Worm (Caenorhabditis elegans) whole organism, L3 larva: ENCODE measurements around the gene C01G5.9.
A peak's percentile ranks its signal among the peaks of the same experiment; 100 is the strongest.

Experiments used
- ZK546.5 ChIP-seq: sonication (generic microtip); optimal IDR thresholded peaks from 2 replicates; lab custom pipeline; 2017; ENCODE audit warnings: missing biosample characterization, missing genetic modification characterization
- aly-2 ChIP-seq: fragments of 150-350 bp; optimal IDR thresholded peaks from 2 replicates; lab custom pipeline; 2014; ENCODE audit warnings: missing biosample characterization, missing genetic modification characterization
- ama-1 ChIP-seq: fragments of 150-350 bp; optimal IDR thresholded peaks from 2 replicates; lab custom pipeline; 2018
- ceh-16 ChIP-seq: sonication (generic microtip); optimal IDR thresholded peaks from 2 replicates; lab custom pipeline; 2017; ENCODE audit warnings: missing biosample characterization, missing genetic modification characterization
- ceh-9 ChIP-seq: sonication (generic microtip); optimal IDR thresholded peaks from 2 replicates; lab custom pipeline; 2018; ENCODE audit warnings: missing biosample characterization, missing genetic modification characterization
- egl-5 ChIP-seq: fragments of 150-350 bp; optimal IDR thresholded peaks from 2 replicates; lab custom pipeline; 2017; ENCODE audit warnings: missing biosample characterization, missing genetic modification reagents, missing genetic modification characterization, inconsistent platforms
- elt-2 ChIP-seq: sonication (generic microtip); optimal IDR thresholded peaks from 2 replicates; lab custom pipeline; 2016; ENCODE audit warnings: missing genetic modification reagents, mild to moderate bottlenecking, missing genetic modification characterization, missing compliant biosample characterization
- fkh-10 ChIP-seq: sonication (generic microtip); optimal IDR thresholded peaks from 2 replicates; lab custom pipeline; 2017; ENCODE audit warnings: missing biosample characterization, missing genetic modification reagents, missing genetic modification characterization
- fos-1 ChIP-seq: fragments of 150-350 bp; optimal IDR thresholded peaks from 2 replicates; lab custom pipeline; 2014; ENCODE audit warnings: missing biosample characterization, missing genetic modification characterization
- lin-39 ChIP-seq: fragments of 150-350 bp; optimal IDR thresholded peaks from 2 replicates; lab custom pipeline; 2018; ENCODE audit warnings: missing biosample characterization, missing genetic modification reagents, missing genetic modification characterization
- nhr-25 ChIP-seq: sonication (generic microtip); optimal IDR thresholded peaks from 2 replicates; lab custom pipeline; 2017; ENCODE audit warnings: missing biosample characterization, missing genetic modification characterization
- nhr-28 ChIP-seq: fragments of 150-350 bp; optimal IDR thresholded peaks from 2 replicates; lab custom pipeline; 2014; ENCODE audit warnings: missing biosample characterization, missing genetic modification characterization
- nhr-43 ChIP-seq: sonication (generic microtip); optimal IDR thresholded peaks from 2 replicates; lab custom pipeline; 2016; ENCODE audit warnings: mild to moderate bottlenecking, missing genetic modification characterization, missing compliant biosample characterization; ENCODE audit not compliant: poor library complexity, severe bottlenecking
- nhr-76 ChIP-seq: fragments of 150-350 bp; sonication (generic microtip); optimal IDR thresholded peaks from 5 replicates; lab custom pipeline; 2014; ENCODE audit warnings: missing biosample characterization, missing genetic modification characterization
- nhr-77 ChIP-seq: fragments of 150-350 bp; optimal IDR thresholded peaks from 2 replicates; lab custom pipeline; 2014; ENCODE audit warnings: missing biosample characterization, missing genetic modification characterization
- pha-4 ChIP-seq: fragments of 150-350 bp; optimal IDR thresholded peaks from 2 replicates; lab custom pipeline; 2014; ENCODE audit warnings: missing biosample characterization, missing genetic modification reagents, missing genetic modification characterization
- pqm-1 ChIP-seq: fragments of 150-350 bp; optimal IDR thresholded peaks from 2 replicates; lab custom pipeline; 2017; ENCODE audit warnings: missing biosample characterization, missing genetic modification characterization, inconsistent platforms
- snpc-4 ChIP-seq: fragments of 150-350 bp; optimal IDR thresholded peaks from 2 replicates; lab custom pipeline; 2014; ENCODE audit warnings: missing biosample characterization, missing genetic modification characterization
- tbx-2 ChIP-seq: sonication (generic microtip); optimal IDR thresholded peaks from 2 replicates; lab custom pipeline; 2016; ENCODE audit warnings: mild to moderate bottlenecking, missing genetic modification characterization, missing compliant biosample characterization
- unc-62 ChIP-seq: fragments of 150-350 bp; sonication (generic microtip); optimal IDR thresholded peaks from 4 replicates; lab custom pipeline; 2014; ENCODE audit warnings: missing biosample characterization, missing genetic modification reagents, missing genetic modification characterization

The C01G5.9 gene

DNA sequence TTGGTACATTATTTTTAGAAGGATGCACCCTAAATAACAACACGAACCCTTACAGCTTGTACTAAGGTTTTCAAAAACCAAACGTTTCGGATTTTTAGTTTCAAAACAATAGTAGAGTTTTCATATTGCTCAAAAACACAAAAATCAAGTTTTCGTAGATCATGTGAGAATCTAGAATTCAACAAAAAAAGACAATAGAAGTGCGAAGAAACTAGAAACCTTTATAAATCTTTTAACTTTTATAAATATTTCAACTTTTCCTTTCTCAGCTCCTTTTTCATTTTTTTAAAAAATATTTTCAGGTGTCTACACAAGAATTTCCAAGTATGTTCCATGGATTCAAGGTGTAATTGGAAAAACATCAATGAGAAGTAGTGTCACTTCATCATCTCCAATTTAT is 40.7 kb downstream of the C01G5.9 start, which contains the start of gene best-9:
Gene best-9 (plus strand): TSS at position 301 of the 400 bp plus-strand sequence.
- no peak for TF ChIP-seq unc-62 (GFP tag; lab: Kevin White, UChicago)
- TF ChIP-seq nhr-43 (tag; lab: Kevin White, UChicago): no peak
- no peak for TF ChIP-seq nhr-25 (tag; lab: Kevin White, UChicago)
- TF ChIP-seq fos-1 (tag; lab: Kevin White, UChicago): no peak
- no peak for TF ChIP-seq tbx-2
- no peak for TF ChIP-seq ZK546.5 (tag; lab: Kevin White, UChicago)
- TF ChIP-seq nhr-28: no peak
- no peak for TF ChIP-seq ceh-9 (tag; lab: Kevin White, UChicago)
- no peak for TF ChIP-seq nhr-77 (tag; lab: Kevin White, UChicago)
- no peak for TF ChIP-seq aly-2 (tag; lab: Kevin White, UChicago)
- no peak for TF ChIP-seq elt-2 (tag; lab: Kevin White, UChicago)
- TF ChIP-seq ama-1: no peak
- no peak for TF ChIP-seq nhr-76
- no peak for TF ChIP-seq ceh-16 (tag; lab: Kevin White, UChicago)
- TF ChIP-seq egl-5: no peak
- TF ChIP-seq lin-39 (tag; lab: Kevin White, UChicago): no peak
- no peak for TF ChIP-seq pqm-1 (tag; lab: Kevin White, UChicago)

DNA sequence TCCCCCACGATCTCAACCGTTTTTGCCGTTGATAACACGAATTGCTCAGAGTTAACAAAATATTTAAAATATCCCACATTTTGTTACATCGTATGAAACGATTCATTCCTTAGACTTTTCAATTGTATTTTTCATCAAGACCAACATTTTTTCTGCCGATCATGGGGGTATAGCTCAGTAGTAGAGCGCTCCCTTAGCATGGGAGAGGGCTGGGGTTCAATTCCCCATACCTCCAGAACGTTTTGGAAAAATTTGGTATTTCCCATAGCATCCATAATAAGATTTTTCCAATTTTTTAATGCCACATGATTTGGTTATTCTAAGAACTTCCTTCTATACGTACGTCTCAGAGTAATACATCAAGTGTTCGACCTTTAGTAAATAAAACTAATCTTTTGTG is 42.3 kb downstream of the C01G5.9 start:
- peak; percentile 38 for TF ChIP-seq pha-4
- no peak for TF ChIP-seq nhr-28

DNA sequence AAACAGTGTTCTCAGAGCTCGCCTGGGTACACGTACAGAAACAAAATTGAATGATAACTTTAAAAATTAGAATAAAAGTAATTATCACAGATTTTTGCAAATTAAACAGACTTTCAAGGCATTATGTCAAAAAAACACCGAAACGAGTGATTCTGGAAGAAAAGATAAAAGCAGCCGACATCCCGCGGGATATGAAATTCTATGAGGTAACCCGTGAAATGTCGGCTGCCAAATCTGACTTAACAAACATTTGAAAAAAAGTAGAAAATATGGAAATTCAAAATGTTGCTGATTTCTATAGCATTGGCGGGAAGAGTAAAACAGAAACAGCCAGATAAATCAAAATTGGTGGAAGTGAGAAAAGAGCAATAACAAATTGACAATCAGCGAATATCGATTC is 45.9 kb downstream of the C01G5.9 start:
- TF ChIP-seq snpc-4 (tag; lab: Kevin White, UChicago) (peak; percentile 44), fkh-10 (GFP tag; lab: Kevin White, UChicago) (no peak)
